Worm (Caenorhabditis elegans) whole organism, young adult: Measurements from ENCODE around the gene Y62H9A.11.

ENCODE experiments used
- D2030.7 ChIP-seq: fragments of 200-800 bp; sonication (Bioruptor generic); IDR thresholded peaks from 2 replicates; pipeline ENCODE4 v1.3.6; 2022; ENCODE audit warnings: missing genetic modification reagents, missing genetic modification characterization, missing compliant biosample characterization
- F23B12.7 ChIP-seq: sonication (generic microtip); optimal IDR thresholded peaks from 2 replicates; lab custom pipeline; 2017; ENCODE audit warnings: missing genetic modification characterization, mild to moderate bottlenecking, missing compliant biosample characterization, antibody characterized with exemption, moderate library complexity; ENCODE audit not compliant: insufficient read depth
- F33H1.4 ChIP-seq: fragments of 200-800 bp; sonication (Bioruptor generic); IDR thresholded peaks from 2 replicates; pipeline ENCODE4 v1.3.6; 2022; ENCODE audit warnings: missing genetic modification reagents, missing genetic modification characterization, missing compliant biosample characterization
- F37B4.10 ChIP-seq: fragments of 200-800 bp; sonication (Bioruptor generic); IDR thresholded peaks from 2 replicates; pipeline ENCODE4 v1.3.6; 2022; ENCODE audit warnings: missing genetic modification characterization, missing compliant biosample characterization
- K11D2.4 ChIP-seq: fragments of 200-800 bp; sonication (Bioruptor generic); IDR thresholded peaks from 2 replicates; pipeline ENCODE4 v1.3.6; 2022; ENCODE audit warnings: missing genetic modification reagents, missing genetic modification characterization, missing compliant biosample characterization
- T07F8.4 ChIP-seq: sonication (generic microtip); optimal IDR thresholded peaks from 2 replicates; lab custom pipeline; 2016; ENCODE audit warnings: mild to moderate bottlenecking, missing genetic modification characterization, moderate library complexity, missing compliant biosample characterization
- akir-1 ChIP-seq: fragments of 200-800 bp; sonication (Bioruptor generic); optimal IDR thresholded peaks from 2 replicates; lab custom pipeline; 2018; ENCODE audit warnings: mild to moderate bottlenecking, missing genetic modification characterization, moderate library complexity, missing compliant biosample characterization
- aptf-3 ChIP-seq: fragments of 200-800 bp; sonication (Bioruptor generic); IDR thresholded peaks from 2 replicates; pipeline ENCODE4 v1.3.6; 2022; ENCODE audit warnings: missing genetic modification characterization, missing compliant biosample characterization
- attf-5 ChIP-seq: fragments of 200-800 bp; sonication (Bioruptor generic); optimal IDR thresholded peaks from 2 replicates; lab custom pipeline; 2018; ENCODE audit warnings: mild to moderate bottlenecking, missing genetic modification characterization, missing compliant biosample characterization
- attf-6 ChIP-seq: fragments of 200-800 bp; sonication (Bioruptor generic); IDR thresholded peaks from 2 replicates; pipeline ENCODE4 v1.3.6; 2022; ENCODE audit warnings: missing genetic modification reagents, missing genetic modification characterization, missing compliant biosample characterization
- bed-2 ChIP-seq: fragments of 200-800 bp; sonication (Bioruptor generic); IDR thresholded peaks from 2 replicates; pipeline ENCODE4 v1.3.6; 2022; ENCODE audit warnings: missing genetic modification reagents, missing genetic modification characterization, missing compliant biosample characterization
- cebp-2 ChIP-seq: fragments of 200-800 bp; sonication (Bioruptor generic); IDR thresholded peaks from 2 replicates; pipeline ENCODE4 v1.3.6; 2022; ENCODE audit warnings: missing genetic modification characterization, missing compliant biosample characterization
- ceh-91 ChIP-seq: fragments of 200-800 bp; sonication (Bioruptor generic); IDR thresholded peaks from 2 replicates; pipeline ENCODE4 v1.3.6; 2022; ENCODE audit warnings: missing genetic modification reagents, missing genetic modification characterization, missing compliant biosample characterization
- egl-44 ChIP-seq: fragments of 200-800 bp; sonication (Bioruptor generic); IDR thresholded peaks from 2 replicates; pipeline ENCODE4 v1.3.6; 2022; ENCODE audit warnings: missing genetic modification reagents, missing genetic modification characterization, missing compliant biosample characterization
- hmg-20 ChIP-seq: fragments of 200-800 bp; sonication (Bioruptor generic); IDR thresholded peaks from 2 replicates; pipeline ENCODE4 v1.3.6; 2022; ENCODE audit warnings: missing genetic modification reagents, missing genetic modification characterization, missing compliant biosample characterization
- hrde-1 ChIP-seq: sonication (generic microtip); optimal IDR thresholded peaks from 2 replicates; lab custom pipeline; 2016; ENCODE audit warnings: missing genetic modification characterization, mild to moderate bottlenecking, missing compliant biosample characterization, moderate library complexity, missing genotype, missing genetic modification reagents, borderline replicate concordance
- lin-35 ChIP-seq, 3 experiments: fragments of 150-350 bp in 2 of 3; sonication (generic microtip) in 1 of 3; optimal IDR thresholded peaks; 2 replicates each; lab custom pipeline; 2014 to 2018; ENCODE audit warnings: missing biosample characterization in 3 of 3, missing genetic modification characterization in 3 of 3, missing genetic modification reagents in 3 of 3
- madf-6 ChIP-seq: fragments of 200-800 bp; sonication (Bioruptor generic); IDR thresholded peaks from 2 replicates; pipeline ENCODE4 v1.3.6; 2022; ENCODE audit warnings: missing genetic modification reagents, missing genetic modification characterization, missing compliant biosample characterization
- mxl-1 ChIP-seq: sonication (generic microtip); optimal IDR thresholded peaks from 2 replicates; lab custom pipeline; 2016; ENCODE audit warnings: missing genetic modification characterization, missing compliant biosample characterization
- nfya-2 ChIP-seq: fragments of 200-800 bp; sonication (Bioruptor generic); IDR thresholded peaks from 2 replicates; pipeline ENCODE4 v1.3.6; 2022; ENCODE audit warnings: missing genetic modification reagents, missing genetic modification characterization, missing compliant biosample characterization
- nhr-90 ChIP-seq: sonication (generic microtip); optimal IDR thresholded peaks from 2 replicates; lab custom pipeline; 2016; ENCODE audit warnings: missing genotype, mild to moderate bottlenecking, missing genetic modification characterization, missing compliant biosample characterization
- pbrm-1 ChIP-seq: fragments of 200-800 bp; sonication (Bioruptor generic); IDR thresholded peaks from 2 replicates; pipeline ENCODE4 v1.3.6; 2022; ENCODE audit warnings: missing genetic modification reagents, missing genetic modification characterization, missing compliant biosample characterization
- snpc-4 ChIP-seq, 5 experiments: fragments of 150-350 bp in 1 of 5; sonication (generic microtip) in 4 of 5; optimal IDR thresholded peaks; 2 replicates each; lab custom pipeline; 2014 to 2018; ENCODE audit warnings: missing genetic modification characterization in 5 of 5, missing biosample characterization in 3 of 5, antibody characterized with exemption in 2 of 5, mild to moderate bottlenecking in 2 of 5, missing compliant biosample characterization in 2 of 5, missing genotype in 2 of 5, moderate library complexity in 2 of 5, missing genetic modification reagents in 1 of 5
- ztf-25 ChIP-seq: fragments of 200-800 bp; sonication (Bioruptor generic); IDR thresholded peaks from 2 replicates; pipeline ENCODE4 v1.3.6; 2022; ENCODE audit warnings: missing genetic modification reagents, missing genetic modification characterization, missing compliant biosample characterization

Y62H9A.11 gene

ce11 chrX:11856214-11856613 is 50.9 kb downstream of the Y62H9A.11 start:
- no peak for TF ChIP-seq attf-5 (GFP tag; lab: Kevin White, UChicago)
- TF ChIP-seq madf-6 (GFP tag; lab: Robert Waterston, UW), result no peak
- no peak for TF ChIP-seq ceh-91 (GFP tag; lab: Robert Waterston, UW)
- no peak for TF ChIP-seq aptf-3 (GFP tag; lab: Robert Waterston, UW)
- TF ChIP-seq attf-6, result no peak
- TF ChIP-seq pbrm-1 (GFP tag; lab: Robert Waterston, UW), result no peak
- TF ChIP-seq snpc-4 (GFP tag; optimal IDR thresholded peaks at IDR 0.05; lab: Kevin White, UChicago), result no peak
- no peak for TF ChIP-seq snpc-4 (tag; optimal IDR thresholded peaks at IDR 0.05; lab: Kevin White, UChicago)
- TF ChIP-seq F33H1.4 (GFP tag; lab: Robert Waterston, UW), result no peak
- TF ChIP-seq cebp-2, result no peak
- no peak for TF ChIP-seq lin-35 (GFP tag; optimal IDR thresholded peaks at IDR 0.05; lab: Kevin White, UChicago)
- TF ChIP-seq F23B12.7 (tag; lab: Kevin White, UChicago), result no peak
- TF ChIP-seq hmg-20 (GFP tag; lab: Robert Waterston, UW), result no peak
- TF ChIP-seq nfya-2 (GFP tag; lab: Robert Waterston, UW), result no peak
- TF ChIP-seq D2030.7 (GFP tag; lab: Robert Waterston, UW), result no peak
- TF ChIP-seq ztf-25, result no peak
- TF ChIP-seq mxl-1, result no peak
- TF ChIP-seq akir-1, result no peak
- no peak for TF ChIP-seq T07F8.4 (tag; lab: Kevin White, UChicago)
- TF ChIP-seq, all 124 proteins: peak for 0

ce11 chrX:11854903-11855302 is 52.3 kb downstream of the Y62H9A.11 start, which contains the start of gene F54F7.8:
TSS of gene F54F7.8 (minus strand) at chrX:11855003.
- no peak for TF ChIP-seq ztf-25
- no peak for TF ChIP-seq F37B4.10 (GFP tag; lab: Robert Waterston, UW)
- TF ChIP-seq K11D2.4 (GFP tag; lab: Robert Waterston, UW), result no peak
- no peak for TF ChIP-seq hrde-1
- no peak for TF ChIP-seq nhr-90 (tag; lab: Kevin White, UChicago)
- no peak for TF ChIP-seq hmg-20 (GFP tag; lab: Robert Waterston, UW)
- no peak for TF ChIP-seq egl-44
- no peak for TF ChIP-seq bed-2
- TF ChIP-seq, all 124 proteins: peak for 0
